Worm (Caenorhabditis elegans) whole organism, L1 larva: Measurements from ENCODE around the gene lgc-41.
A peak's percentile ranks its signal among the peaks of the same experiment; 100 is the strongest.

Experiments used
- C34B4.2 ChIP-seq: sonication (generic microtip); optimal IDR thresholded peaks from 2 replicates; lab custom pipeline; 2017; ENCODE audit warnings: mild to moderate bottlenecking, missing genetic modification characterization, missing compliant biosample characterization
- ceh-82 ChIP-seq, 3 experiments: fragments of 150-350 bp in 1 of 3; sonication (generic microtip) in 2 of 3; optimal IDR thresholded peaks; 2 replicates each; lab custom pipeline; 2014 to 2017; ENCODE audit warnings: missing biosample characterization in 3 of 3, missing genetic modification characterization in 3 of 3
- ceh-88 ChIP-seq: fragments of 200-800 bp; sonication (Bioruptor generic); IDR thresholded peaks from 2 replicates; pipeline ENCODE4 v1.3.6; 2022; ENCODE audit warnings: missing genetic modification characterization, missing compliant biosample characterization
- dsc-1 ChIP-seq: sonication (generic microtip); optimal IDR thresholded peaks from 2 replicates; lab custom pipeline; 2016; ENCODE audit warnings: mild to moderate bottlenecking, missing genetic modification characterization, missing compliant biosample characterization
- efl-1 ChIP-seq, 4 experiments: fragments of 150-350 bp; optimal IDR thresholded peaks in 3 of 4; peaks in 1 of 4; 1 replicate in 1 of 4; 2 replicates in 3 of 4; lab custom pipeline; 2014; ENCODE audit warnings: missing biosample characterization in 2 of 4, missing genetic modification characterization in 2 of 4, missing genetic modification reagents in 2 of 4
- elt-2 ChIP-seq: sonication (generic microtip); optimal IDR thresholded peaks from 2 replicates; lab custom pipeline; 2016; ENCODE audit warnings: missing genetic modification characterization, mild to moderate bottlenecking, inconsistent platforms, missing compliant biosample characterization, missing genetic modification reagents
- fkh-10 ChIP-seq: sonication (generic microtip); optimal IDR thresholded peaks from 2 replicates; lab custom pipeline; 2017; ENCODE audit warnings: missing biosample characterization, missing genetic modification reagents, missing genetic modification characterization
- fkh-4 ChIP-seq: sonication (generic microtip); optimal IDR thresholded peaks from 2 replicates; lab custom pipeline; 2016; ENCODE audit warnings: missing compliant biosample characterization, missing genetic modification characterization, borderline replicate concordance
- fkh-8 ChIP-seq: sonication (generic microtip); optimal IDR thresholded peaks from 2 replicates; lab custom pipeline; 2016; ENCODE audit warnings: mild to moderate bottlenecking, missing genetic modification characterization, missing compliant biosample characterization
- fos-1 ChIP-seq: fragments of 150-350 bp; optimal IDR thresholded peaks from 2 replicates; lab custom pipeline; 2014; ENCODE audit warnings: missing biosample characterization, missing genetic modification characterization
- grh-1 ChIP-seq: fragments of 200-800 bp; sonication (Bioruptor generic); IDR thresholded peaks from 2 replicates; pipeline ENCODE4 v1.3.6; 2022; ENCODE audit warnings: missing genetic modification reagents, missing genetic modification characterization, missing compliant biosample characterization
- hpl-2 ChIP-seq: fragments of 150-350 bp; optimal IDR thresholded peaks from 2 replicates; lab custom pipeline; 2014; ENCODE audit warnings: missing biosample characterization, missing genetic modification reagents, missing genetic modification characterization
- irx-1 ChIP-seq: sonication (generic microtip); optimal IDR thresholded peaks from 2 replicates; lab custom pipeline; 2016; ENCODE audit warnings: missing genetic modification characterization, missing compliant biosample characterization
- isw-1 ChIP-seq: fragments of 200-800 bp; sonication (Bioruptor generic); IDR thresholded peaks from 2 replicates; pipeline ENCODE4 v1.3.6; 2022; ENCODE audit warnings: missing genetic modification characterization, missing compliant biosample characterization
- lin-35 ChIP-seq, 2 experiments: fragments of 150-350 bp; optimal IDR thresholded peaks; 2 replicates each; lab custom pipeline; 2014; ENCODE audit warnings: missing biosample characterization in 2 of 2, missing genetic modification characterization in 2 of 2, missing genetic modification reagents in 2 of 2
- lsy-2 ChIP-seq, 2 experiments: fragments of 150-350 bp; optimal IDR thresholded peaks; 2 replicates each; lab custom pipeline; 2014; ENCODE audit warnings: missing biosample characterization in 2 of 2, missing genetic modification characterization in 2 of 2
- mab-9 ChIP-seq: fragments of 200-800 bp; sonication (Bioruptor generic); IDR thresholded peaks from 2 replicates; pipeline ENCODE4 v1.3.6; 2022; ENCODE audit warnings: missing genetic modification reagents, missing genetic modification characterization, missing compliant biosample characterization
- mdl-1 ChIP-seq, 2 experiments: fragments of 150-350 bp; optimal IDR thresholded peaks; 2 replicates each; lab custom pipeline; 2014 to 2017; ENCODE audit warnings: missing biosample characterization in 2 of 2, missing genetic modification characterization in 2 of 2, inconsistent platforms in 1 of 2
- mep-1 ChIP-seq: fragments of 150-350 bp; optimal IDR thresholded peaks from 2 replicates; lab custom pipeline; 2014; ENCODE audit warnings: missing biosample characterization, missing genetic modification characterization
- nhr-11 ChIP-seq: fragments of 150-350 bp; optimal IDR thresholded peaks from 2 replicates; lab custom pipeline; 2014; ENCODE audit warnings: missing biosample characterization, missing genetic modification characterization
- nhr-47 ChIP-seq: sonication (generic microtip); optimal IDR thresholded peaks from 2 replicates; lab custom pipeline; 2016; ENCODE audit warnings: mild to moderate bottlenecking, missing genetic modification characterization, moderate library complexity, missing compliant biosample characterization
- nhr-71 ChIP-seq: sonication (generic microtip); optimal IDR thresholded peaks from 2 replicates; lab custom pipeline; 2016; ENCODE audit warnings: mild to moderate bottlenecking, missing genetic modification characterization, moderate library complexity, missing compliant biosample characterization
- nhr-76 ChIP-seq: sonication (generic microtip); optimal IDR thresholded peaks from 2 replicates; lab custom pipeline; 2017; ENCODE audit warnings: missing biosample characterization, missing genetic modification characterization
- nhr-84 ChIP-seq: sonication (generic microtip); optimal IDR thresholded peaks from 2 replicates; lab custom pipeline; 2017; ENCODE audit warnings: missing biosample characterization, missing genetic modification characterization
- pqm-1 ChIP-seq: sonication (generic microtip); optimal IDR thresholded peaks from 3 replicates; lab custom pipeline; 2017; ENCODE audit warnings: missing biosample characterization, missing genetic modification characterization
- sox-4 ChIP-seq: sonication (generic microtip); optimal IDR thresholded peaks from 2 replicates; lab custom pipeline; 2016; ENCODE audit warnings: missing genetic modification characterization, missing compliant biosample characterization
- sptf-1 ChIP-seq: fragments of 150-350 bp; optimal IDR thresholded peaks from 2 replicates; lab custom pipeline; 2014; ENCODE audit warnings: missing biosample characterization, missing genetic modification characterization
- tbx-2 ChIP-seq: sonication (generic microtip); optimal IDR thresholded peaks from 2 replicates; lab custom pipeline; 2016; ENCODE audit warnings: missing genetic modification characterization, missing compliant biosample characterization
- unc-30 ChIP-seq: sonication (generic microtip); optimal IDR thresholded peaks from 2 replicates; lab custom pipeline; 2017; ENCODE audit warnings: missing biosample characterization, missing genetic modification characterization
- unc-98 ChIP-seq: fragments of 200-800 bp; sonication (Bioruptor generic); IDR thresholded peaks from 2 replicates; pipeline ENCODE4 v1.3.6; 2022; ENCODE audit warnings: missing genetic modification characterization, missing compliant biosample characterization
- zag-1 ChIP-seq: fragments of 150-350 bp; optimal IDR thresholded peaks from 2 replicates; lab custom pipeline; 2014; ENCODE audit warnings: missing biosample characterization, missing genetic modification characterization
- ztf-4 ChIP-seq: fragments of 150-350 bp; optimal IDR thresholded peaks from 2 replicates; lab custom pipeline; 2014; ENCODE audit warnings: missing biosample characterization, missing genetic modification characterization

The lgc-41 gene

DNA sequence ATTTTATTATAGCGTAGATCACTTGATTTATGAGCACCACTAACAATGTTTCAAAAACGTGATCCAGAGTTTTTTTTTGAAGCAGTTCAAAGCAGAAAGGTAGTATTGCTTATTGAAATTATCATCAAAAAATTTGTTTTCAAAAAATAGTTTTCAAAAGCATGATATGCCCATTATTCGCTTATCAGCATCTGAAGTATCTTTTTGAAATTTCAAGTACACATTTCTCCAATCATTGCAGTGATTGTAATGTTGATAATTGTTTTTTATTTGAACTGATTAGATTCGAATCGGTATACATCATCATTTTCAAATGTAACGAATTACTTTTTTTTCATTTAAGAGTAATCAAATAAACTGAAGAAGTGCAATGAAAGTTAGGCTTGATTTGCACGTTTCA, 13.3 kb upstream of the lgc-41 start:
- TF ChIP-seq elt-2 (tag; lab: Kevin White, UChicago) (peak; percentile 46), irx-1 (tag; lab: Kevin White, UChicago) (no peak)
- TF ChIP-seq, all 84 proteins: peak for 1

DNA sequence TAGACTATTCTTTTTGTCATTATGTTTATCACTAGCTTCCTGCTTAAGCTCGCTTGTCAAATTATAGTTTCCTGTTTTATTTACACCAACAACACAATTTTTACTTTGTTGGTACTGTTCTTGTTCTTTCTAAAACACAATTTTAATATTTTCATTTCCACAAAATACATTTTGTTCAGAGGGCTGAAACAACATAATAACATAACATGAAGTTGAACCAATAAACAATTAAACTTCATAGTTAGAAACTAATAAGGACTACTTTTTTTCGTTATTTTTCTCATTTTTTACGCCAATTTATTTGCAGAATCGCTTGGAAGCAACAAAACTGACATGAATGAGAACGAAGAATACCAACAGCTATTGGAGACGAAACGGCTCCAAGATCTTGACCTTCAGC, 10.2 kb upstream of the lgc-41 start, which contains the start of gene C39B10.3:
C39B10.3 (plus strand) TSS at position 301 of the 400 bp plus-strand sequence.
- TF ChIP-seq mab-9 (GFP tag; lab: Robert Waterston, UW) (no peak), fkh-4 (tag; lab: Kevin White, UChicago) (no peak), fkh-10 (GFP tag; lab: Kevin White, UChicago) (no peak), nhr-76 (no peak), sox-4 (tag; lab: Kevin White, UChicago) (no peak), unc-98 (GFP tag; lab: Robert Waterston, UW) (no peak), ceh-82 (tag; optimal IDR thresholded peaks at IDR 0.05; lab: Kevin White, UChicago) (no peak), elt-2 (tag; lab: Kevin White, UChicago) (no peak), lin-35 (GFP tag; optimal IDR thresholded peaks at IDR 0.05; lab: Kevin White, UChicago) (no peak), hpl-2 (no peak), mdl-1 (tag; optimal IDR thresholded peaks at IDR 0.05; lab: Kevin White, UChicago) (no peak), ceh-88 (GFP tag; lab: Robert Waterston, UW) (no peak), irx-1 (tag; lab: Kevin White, UChicago) (no peak), fos-1 (tag; lab: Kevin White, UChicago) (no peak), nhr-71 (tag; lab: Kevin White, UChicago) (no peak)

DNA sequence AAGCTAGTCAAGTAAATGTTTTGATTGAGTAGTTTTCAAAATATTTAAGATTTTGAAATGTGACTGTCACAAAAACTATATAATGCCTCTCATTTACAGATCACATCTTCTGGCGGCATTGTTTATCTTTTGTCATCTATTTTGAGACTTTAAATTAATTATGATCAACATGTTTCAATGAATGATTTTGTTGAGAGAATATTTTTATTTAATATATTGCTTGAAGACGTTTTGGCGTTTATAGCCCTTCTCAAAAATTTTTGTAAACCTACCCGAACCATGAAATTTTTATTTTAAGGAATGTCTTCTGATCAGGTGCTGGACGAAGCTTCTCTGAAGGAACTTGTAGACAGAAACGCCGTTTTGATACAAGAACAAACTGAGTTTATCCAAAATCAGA, 9.4 kb upstream of the lgc-41 start, which contains the start of gene C39B10.4:
C39B10.4 (plus strand) TSS at position 301 of the 400 bp plus-strand sequence.
- TF ChIP-seq sptf-1 (tag; lab: Kevin White, UChicago) (no peak), pqm-1 (tag; lab: Kevin White, UChicago) (no peak), nhr-84 (tag; lab: Kevin White, UChicago) (no peak), mep-1 (tag; lab: Kevin White, UChicago) (no peak), isw-1 (GFP tag; lab: Robert Waterston, UW) (no peak), zag-1 (tag; lab: Kevin White, UChicago) (no peak), C34B4.2 (tag; lab: Kevin White, UChicago) (no peak), ztf-4 (tag; lab: Kevin White, UChicago) (no peak), fos-1 (tag; lab: Kevin White, UChicago) (no peak)

DNA sequence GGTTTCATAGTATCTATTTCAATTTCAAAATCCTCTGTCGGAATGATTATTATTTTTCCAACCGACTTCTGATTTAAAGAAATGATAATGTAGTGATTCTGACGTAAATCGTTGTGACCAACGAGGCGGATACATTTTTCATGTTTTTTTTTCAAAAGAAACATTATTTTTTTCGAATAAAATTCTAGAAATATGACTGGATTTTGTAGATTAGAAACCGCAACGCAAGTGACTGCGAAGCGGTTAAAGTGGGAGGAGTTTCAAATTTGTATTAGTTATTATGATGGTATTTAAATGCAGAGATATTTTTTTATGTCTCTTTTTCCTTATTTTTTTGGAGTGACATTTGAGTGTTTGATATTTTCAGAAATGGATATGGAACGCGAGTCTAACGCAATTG, 7.1 kb upstream of the lgc-41 start, which contains the start of gene C39B10.5:
C39B10.5 (plus strand) TSS at position 362 of the 400 bp plus-strand sequence.
- TF ChIP-seq sox-4 (tag; lab: Kevin White, UChicago) (peak; percentile 41), nhr-84 (tag; lab: Kevin White, UChicago) (no peak), unc-30 (tag; lab: Kevin White, UChicago) (no peak), lsy-2 (tag; optimal IDR thresholded peaks at IDR 0.05; lab: Kevin White, UChicago) (peak; percentile 47 to 51), nhr-47 (peak; percentile 18), fkh-8 (tag; lab: Kevin White, UChicago) (peak; percentile 80), fkh-10 (GFP tag; lab: Kevin White, UChicago) (no peak), nhr-71 (tag; lab: Kevin White, UChicago) (peak; percentile 35)
- TF ChIP-seq, all 84 proteins: peak for 5

DNA sequence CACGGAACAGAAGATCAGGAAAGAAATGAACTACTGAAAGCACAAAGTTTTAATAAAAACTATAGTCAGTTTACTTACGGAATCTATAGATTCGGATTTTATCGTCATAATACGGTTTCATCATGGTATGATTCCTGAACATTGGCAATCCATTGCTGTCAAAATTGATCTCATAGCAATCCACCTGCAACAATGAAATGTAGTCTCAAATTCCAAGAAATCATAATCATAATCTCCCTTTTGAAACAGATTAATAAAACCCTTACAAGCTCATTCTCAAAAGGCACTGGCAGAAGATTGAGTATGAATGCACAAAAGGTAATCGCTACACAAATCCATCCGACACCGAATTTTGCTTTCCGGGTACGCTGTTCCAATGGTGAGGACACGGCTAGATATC, 8.3 kb downstream of the lgc-41 start:
- peak; percentile 32 for TF ChIP-seq sox-4 (tag; lab: Kevin White, UChicago)
- peak; percentile 93 for TF ChIP-seq dsc-1 (tag; lab: Kevin White, UChicago)
- peak; percentile 45 for TF ChIP-seq fkh-8 (tag; lab: Kevin White, UChicago)
- peak; percentile 7 for TF ChIP-seq fkh-4 (tag; lab: Kevin White, UChicago)
- TF ChIP-seq grh-1 (GFP tag; lab: Robert Waterston, UW), result no peak

DNA sequence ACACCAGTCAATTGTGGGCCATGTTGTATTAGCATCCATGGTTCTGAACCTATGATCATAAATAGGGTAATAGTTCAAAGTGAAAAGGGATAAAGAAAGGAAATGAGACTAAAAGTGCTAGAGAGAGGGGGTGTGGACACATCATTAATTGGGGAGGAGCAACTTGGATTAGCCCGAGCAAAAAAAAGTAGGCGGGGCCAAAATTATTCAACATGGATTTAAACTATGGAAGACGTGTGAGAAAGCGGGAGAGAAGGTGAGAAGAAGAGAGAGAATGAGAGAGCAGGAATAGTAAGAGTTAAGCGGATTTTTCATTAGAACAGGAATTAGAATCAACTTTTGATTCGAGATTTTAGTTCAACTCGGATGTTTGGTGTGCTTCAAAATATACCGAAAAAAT, 9.5 kb downstream of the lgc-41 start, which contains the start of gene C39B10.1:
C39B10.1 (minus strand) TSS at position 101 of the 400 bp plus-strand sequence.
- TF ChIP-seq nhr-11 (no peak), lsy-2 (tag; optimal IDR thresholded peaks at IDR 0.05; lab: Kevin White, UChicago) (no peak), unc-30 (tag; lab: Kevin White, UChicago) (no peak), efl-1 (optimal IDR thresholded peaks at IDR 0.05; lab: Kevin White, UChicago) (no peak), efl-1 (GFP tag; optimal IDR thresholded peaks at IDR 0.05 in 1 of 2; lab: Kevin White, UChicago) (peak in 1 of 2 experiments; percentile 41), dsc-1 (tag; lab: Kevin White, UChicago) (peak; percentile 58), tbx-2 (tag; lab: Kevin White, UChicago) (no peak)
